Worm (Caenorhabditis elegans) whole organism, L3 larva: ENCODE data around the gene Y54G2A.26.

Source experiments
- ceh-28 ChIP-seq: fragments of 150-350 bp; optimal IDR thresholded peaks from 2 replicates; lab custom pipeline; 2014; ENCODE audit warnings: missing biosample characterization, missing genetic modification reagents, missing genetic modification characterization
- ceh-82 ChIP-seq: fragments of 150-350 bp; optimal IDR thresholded peaks from 2 replicates; lab custom pipeline; 2014; ENCODE audit warnings: missing biosample characterization, missing genetic modification characterization
- daf-12 ChIP-seq: fragments of 150-350 bp; optimal IDR thresholded peaks from 2 replicates; lab custom pipeline; 2014; ENCODE audit warnings: missing biosample characterization, missing genetic modification reagents, missing genetic modification characterization
- elt-3 ChIP-seq, 3 experiments: fragments of 150-350 bp in 1 of 3; sonication (generic microtip) in 2 of 3; optimal IDR thresholded peaks; 2 replicates in 2 of 3; 4 replicates in 1 of 3; lab custom pipeline; 2014 to 2017; ENCODE audit warnings: missing biosample characterization in 3 of 3, missing genetic modification characterization in 3 of 3
- hmg-11 ChIP-seq: sonication (generic microtip); optimal IDR thresholded peaks from 2 replicates; lab custom pipeline; 2016; ENCODE audit warnings: missing genetic modification characterization, missing compliant biosample characterization
- lin-15B ChIP-seq: fragments of 150-350 bp; optimal IDR thresholded peaks from 2 replicates; lab custom pipeline; 2014; ENCODE audit warnings: missing biosample characterization, missing genetic modification characterization
- lsy-12 ChIP-seq: sonication (generic microtip); optimal IDR thresholded peaks from 2 replicates; lab custom pipeline; 2016; ENCODE audit warnings: mild to moderate bottlenecking, missing genetic modification characterization, missing compliant biosample characterization
- mdl-1 ChIP-seq: fragments of 150-350 bp; optimal IDR thresholded peaks from 2 replicates; lab custom pipeline; 2014; ENCODE audit warnings: missing biosample characterization, missing genetic modification characterization
- mml-1 ChIP-seq: fragments of 150-350 bp; sonication (generic microtip); optimal IDR thresholded peaks from 3 replicates; lab custom pipeline; 2014; ENCODE audit warnings: missing biosample characterization, missing genetic modification characterization
- nhr-11 ChIP-seq: fragments of 150-350 bp; optimal IDR thresholded peaks from 2 replicates; lab custom pipeline; 2014; ENCODE audit warnings: missing biosample characterization, missing genetic modification characterization
- nhr-237 ChIP-seq: fragments of 150-350 bp; optimal IDR thresholded peaks from 2 replicates; lab custom pipeline; 2014; ENCODE audit warnings: missing biosample characterization, missing genetic modification characterization
- nhr-25 ChIP-seq: sonication (generic microtip); optimal IDR thresholded peaks from 2 replicates; lab custom pipeline; 2017; ENCODE audit warnings: missing biosample characterization, missing genetic modification characterization
- nhr-28 ChIP-seq: fragments of 150-350 bp; optimal IDR thresholded peaks from 2 replicates; lab custom pipeline; 2014; ENCODE audit warnings: missing biosample characterization, missing genetic modification characterization
- ztf-4 ChIP-seq: fragments of 150-350 bp; optimal IDR thresholded peaks from 2 replicates; lab custom pipeline; 2014; ENCODE audit warnings: missing biosample characterization, missing genetic modification characterization

DNA sequence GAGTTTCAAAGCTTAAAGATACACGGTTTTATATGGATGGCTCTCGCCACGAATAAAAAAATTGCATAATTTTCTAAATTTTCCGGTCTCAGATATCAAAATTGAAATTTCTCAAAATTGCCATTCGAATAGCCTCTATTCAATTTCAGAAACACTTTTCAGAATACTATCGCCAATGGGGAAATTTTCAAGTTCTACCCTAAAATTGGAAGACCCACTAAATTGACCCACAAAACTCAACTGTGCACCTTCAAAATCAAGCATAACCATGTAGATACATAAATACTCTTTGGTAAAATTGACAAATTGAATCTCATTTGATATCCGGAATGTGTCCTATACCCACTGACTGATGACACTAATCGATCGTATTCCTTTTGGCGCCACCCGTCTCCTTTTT, 20.9 kb upstream of the Y54G2A.26 start:
- TF ChIP-seq nhr-11 (tag; lab: Kevin White, UChicago) (no peak), nhr-25 (tag; lab: Kevin White, UChicago) (no peak), daf-12 (tag; lab: Kevin White, UChicago) (no peak), lsy-12 (tag; lab: Kevin White, UChicago) (no peak), nhr-237 (no peak), nhr-28 (tag; lab: Kevin White, UChicago) (no peak), mdl-1 (tag; lab: Kevin White, UChicago) (no peak), elt-3 (tag; optimal IDR thresholded peaks at IDR 0.05; lab: Kevin White, UChicago) (no peak), mml-1 (tag; lab: Kevin White, UChicago) (no peak), lin-15B (tag; lab: Kevin White, UChicago) (no peak), ceh-28 (no peak), hmg-11 (tag; lab: Kevin White, UChicago) (no peak), ztf-4 (tag; lab: Kevin White, UChicago) (no peak), ceh-82 (no peak)
